Comparison of ENCODE assay signal across 2 fruit fly cellular contexts in the genomic region with DNA sequence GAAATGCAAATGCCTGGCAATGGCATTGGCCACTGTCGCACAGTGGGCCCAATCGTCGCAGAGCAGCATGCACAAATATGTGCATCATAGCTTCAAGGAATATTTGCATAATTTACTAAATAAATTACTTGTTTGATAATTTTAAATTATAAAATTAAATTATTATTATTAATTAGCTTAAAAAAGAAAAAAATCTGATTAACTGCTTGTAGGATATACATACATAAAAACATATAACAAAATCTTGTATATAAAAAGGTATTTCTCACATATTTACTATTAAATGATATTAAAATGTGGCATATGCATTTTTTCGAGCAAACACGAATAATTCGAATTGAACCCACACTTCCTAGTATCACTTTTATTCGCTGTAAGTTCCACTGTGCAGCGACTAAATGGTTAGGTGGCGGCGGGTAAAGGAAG.
A peak's percentile ranks its signal among the peaks of the same experiment; 100 is the strongest.
TF ChIP-seq lines count a peak whose summit lies in the region.

No protein-coding gene starts in this region.

TF ChIP-seq in whole organism, embryonic, 481 proteins besides CTCF, POLR2A, EP300 and RAD21 (continued from another document and continues in another):
- TF ChIP-seq repo (GFP tag; optimal IDR thresholded peaks at IDR 0.05; lab: Kevin White, UChicago) = no peak
- no peak for TF ChIP-seq Fer2 (tag; optimal IDR thresholded peaks at IDR 0.05; lab: Kevin White, UChicago)
- TF ChIP-seq Dref (GFP tag; IDR thresholded peaks at IDR 0.05; lab: Robert Waterston, UW) = no peak
- no peak for TF ChIP-seq CkIIα-i1 (GFP tag; IDR thresholded peaks at IDR 0.05; lab: Robert Waterston, UW)
- TF ChIP-seq run (tag; optimal IDR thresholded peaks at IDR 0.05; lab: Kevin White, UChicago) = no peak
- peak; percentile 70 for TF ChIP-seq CG7556 (GFP tag; optimal IDR thresholded peaks at IDR 0.05; lab: Kevin White, UChicago)
- no peak for TF ChIP-seq Gsc (GFP tag; IDR thresholded peaks at IDR 0.05; lab: Robert Waterston, UW)
- TF ChIP-seq usp (GFP tag; optimal IDR thresholded peaks at IDR 0.05; lab: Kevin White, UChicago) = no peak
- TF ChIP-seq CG11695 (GFP tag; IDR thresholded peaks at IDR 0.05; lab: Robert Waterston, UW) = no peak
- TF ChIP-seq CG31388 (GFP tag; optimal IDR thresholded peaks at IDR 0.05; lab: Kevin White, UChicago) = no peak
- TF ChIP-seq yki (optimal IDR thresholded peaks at IDR 0.05; lab: Kevin White, UChicago) = no peak
- no peak for TF ChIP-seq Ravus (GFP tag; IDR thresholded peaks at IDR 0.05; lab: Robert Waterston, UW)
- no peak for TF ChIP-seq hth (optimal IDR thresholded peaks at IDR 0.05; lab: Kevin White, UChicago)
- TF ChIP-seq phol (tag; optimal IDR thresholded peaks at IDR 0.05; lab: Kevin White, UChicago) = peak; percentile 76
- peak; percentile 68 for TF ChIP-seq CG4707 (GFP tag; optimal IDR thresholded peaks at IDR 0.05; lab: Kevin White, UChicago)
- no peak for TF ChIP-seq CG6683 (GFP tag; optimal IDR thresholded peaks at IDR 0.05; lab: Kevin White, UChicago)
- no peak for TF ChIP-seq C15 (GFP tag; IDR thresholded peaks at IDR 0.05; lab: Robert Waterston, UW)
- TF ChIP-seq CG14441 (GFP tag; IDR thresholded peaks at IDR 0.05; lab: Robert Waterston, UW) = no peak; the same call in 1 of the 2 replicates
- TF ChIP-seq PHDP (tag; optimal IDR thresholded peaks at IDR 0.05; lab: Kevin White, UChicago) = peak; percentile 40
- no peak for TF ChIP-seq CG3163 (GFP tag; optimal IDR thresholded peaks at IDR 0.05; lab: Kevin White, UChicago)
- TF ChIP-seq CG2678 (tag; optimal IDR thresholded peaks at IDR 0.05; lab: Kevin White, UChicago) = peak; percentile 74
- no peak for TF ChIP-seq gt (GFP tag; IDR thresholded peaks at IDR 0.05; lab: Robert Waterston, UW)
- TF ChIP-seq CG5180 (GFP tag; optimal IDR thresholded peaks at IDR 0.05; lab: Kevin White, UChicago) = peak; percentile 11
- no peak for TF ChIP-seq CG15073 (GFP tag; optimal IDR thresholded peaks at IDR 0.05; lab: Kevin White, UChicago)
- TF ChIP-seq amos (GFP tag; IDR thresholded peaks at IDR 0.05; lab: Robert Waterston, UW; ENCODE audit: partially characterized antibody) = no peak
- peak; percentile 38; the same call in 2 of the 3 replicates for TF ChIP-seq croc (GFP tag; conservative IDR thresholded peaks at IDR 0.05; lab: Robert Waterston, UW)
- TF ChIP-seq otp (GFP tag; IDR thresholded peaks at IDR 0.05; lab: Robert Waterston, UW) = no peak
- TF ChIP-seq CG3065 (GFP tag; optimal IDR thresholded peaks at IDR 0.05; lab: Kevin White, UChicago) = no peak
- TF ChIP-seq hkb (optimal IDR thresholded peaks at IDR 0.05; lab: Kevin White, UChicago) = no peak
- TF ChIP-seq hkb (GFP tag; IDR thresholded peaks at IDR 0.05; lab: Robert Waterston, UW) = 0 out of 2 replicates have a peak, but pooled peaks have one; percentile 49
- peak; percentile 28 for TF ChIP-seq CG12659 (GFP tag; optimal IDR thresholded peaks at IDR 0.05; lab: Kevin White, UChicago)
- peak; percentile 29 for TF ChIP-seq CG15696 (tag; optimal IDR thresholded peaks at IDR 0.05; lab: Kevin White, UChicago)
- TF ChIP-seq CG18599 (GFP tag; optimal IDR thresholded peaks at IDR 0.05; lab: Kevin White, UChicago) = no peak
- TF ChIP-seq CG11696 (GFP tag; IDR thresholded peaks at IDR 0.05; lab: Robert Waterston, UW) = no peak
- TF ChIP-seq crol (GFP tag; IDR thresholded peaks at IDR 0.05; lab: Robert Waterston, UW) = no peak
- no peak for TF ChIP-seq tx (GFP tag; optimal IDR thresholded peaks at IDR 0.05; lab: Kevin White, UChicago)
- no peak for TF ChIP-seq jing (GFP tag; optimal IDR thresholded peaks at IDR 0.05; lab: Kevin White, UChicago)
- TF ChIP-seq twi (tag; optimal IDR thresholded peaks at IDR 0.05; lab: Kevin White, UChicago) = no peak
- TF ChIP-seq nmo (GFP tag; optimal IDR thresholded peaks at IDR 0.05; lab: Kevin White, UChicago) = peak; percentile 81
- TF ChIP-seq CG17186 (GFP tag; optimal IDR thresholded peaks at IDR 0.05; lab: Kevin White, UChicago) = no peak
- no peak for TF ChIP-seq scrt (GFP tag; optimal IDR thresholded peaks at IDR 0.05; lab: Kevin White, UChicago)
- TF ChIP-seq Lpt (GFP tag; optimal IDR thresholded peaks at IDR 0.05; lab: Kevin White, UChicago) = no peak
- peak; percentile 37 for TF ChIP-seq Fer1 (GFP tag; optimal IDR thresholded peaks at IDR 0.05; lab: Kevin White, UChicago)
- TF ChIP-seq crc (GFP tag; optimal IDR thresholded peaks at IDR 0.05; lab: Kevin White, UChicago) = no peak
- no peak for TF ChIP-seq gcm2 (GFP tag; optimal IDR thresholded peaks at IDR 0.05; lab: Kevin White, UChicago)
- TF ChIP-seq CG14965 (GFP tag; optimal IDR thresholded peaks at IDR 0.05; lab: Kevin White, UChicago; ENCODE audit: borderline replicate concordance) = no peak
- TF ChIP-seq cas (GFP tag; IDR thresholded peaks at IDR 0.05; lab: Robert Waterston, UW) = no peak
- no peak for TF ChIP-seq CG18476 (GFP tag; optimal IDR thresholded peaks at IDR 0.05; lab: Kevin White, UChicago)
- TF ChIP-seq dmrt11E (tag; optimal IDR thresholded peaks at IDR 0.05; lab: Kevin White, UChicago) = peak; percentile 45
- TF ChIP-seq D (optimal IDR thresholded peaks at IDR 0.05; lab: Kevin White, UChicago) = no peak
- TF ChIP-seq D (GFP tag; optimal IDR thresholded peaks at IDR 0.05; lab: Kevin White, UChicago) = peak; percentile 49
- 0 out of 3 replicates have a peak, but pooled peaks have one; percentile 41 for TF ChIP-seq Optix (GFP tag; IDR thresholded peaks at IDR 0.05; lab: Robert Waterston, UW)
- TF ChIP-seq chm (GFP tag; IDR thresholded peaks at IDR 0.05; lab: Robert Waterston, UW) = peak; percentile 28; the same call in 1 of the 2 replicates
- TF ChIP-seq pros (GFP tag; optimal IDR thresholded peaks at IDR 0.05; lab: Kevin White, UChicago) = no peak
- TF ChIP-seq CG30431 (GFP tag; optimal IDR thresholded peaks at IDR 0.05; lab: Kevin White, UChicago) = peak; percentile 28
- peak; percentile 56 for TF ChIP-seq CG17829 (tag; optimal IDR thresholded peaks at IDR 0.05; lab: Kevin White, UChicago)
- peak; percentile 9 for TF ChIP-seq Six4 (GFP tag; optimal IDR thresholded peaks at IDR 0.05; lab: Kevin White, UChicago)
- peak; percentile 57 for TF ChIP-seq tap (tag; optimal IDR thresholded peaks at IDR 0.05; lab: Kevin White, UChicago)
- peak; percentile 7 for TF ChIP-seq trem (tag; optimal IDR thresholded peaks at IDR 0.05; lab: Kevin White, UChicago)
- peak; percentile 41 for TF ChIP-seq CG2875 (GFP tag; optimal IDR thresholded peaks at IDR 0.05; lab: Kevin White, UChicago)
- TF ChIP-seq Aef1 (GFP tag; IDR thresholded peaks at IDR 0.05; lab: Robert Waterston, UW) = peak; percentile 24; the same call in 1 of the 3 replicates
- peak; percentile 9 for TF ChIP-seq CG1529 (GFP tag; optimal IDR thresholded peaks at IDR 0.05; lab: Kevin White, UChicago)
- TF ChIP-seq lilli (GFP tag; optimal IDR thresholded peaks at IDR 0.05; lab: Kevin White, UChicago) = no peak
- TF ChIP-seq pb (GFP tag; optimal IDR thresholded peaks at IDR 0.05; lab: Kevin White, UChicago) = no peak
- no peak for TF ChIP-seq CG13123 (GFP tag; optimal IDR thresholded peaks at IDR 0.05; lab: Kevin White, UChicago)

TF ChIP-seq in whole organism, prepupa, 60 proteins besides CTCF, POLR2A, EP300 and RAD21 (continued from another document):
- TF ChIP-seq CG6276 (GFP tag; optimal IDR thresholded peaks at IDR 0.05; lab: Kevin White, UChicago) (peak; percentile 47), CG34406 (GFP tag; optimal IDR thresholded peaks at IDR 0.05; lab: Kevin White, UChicago) (no peak), achi (GFP tag; optimal IDR thresholded peaks at IDR 0.05; lab: Kevin White, UChicago) (peak; percentile 23), CG16779 (tag; optimal IDR thresholded peaks at IDR 0.05; lab: Kevin White, UChicago) (no peak), CG15336 (GFP tag; IDR thresholded peaks at IDR 0.05; lab: Robert Waterston, UW) (peak; percentile 54), dsx (GFP tag; optimal IDR thresholded peaks at IDR 0.05; lab: Kevin White, UChicago; ENCODE audit: poor library complexity, severe bottlenecking) (no peak), fkh (GFP tag; optimal IDR thresholded peaks at IDR 0.05; lab: Kevin White, UChicago) (no peak), CG11902 (GFP tag; optimal IDR thresholded peaks at IDR 0.05; lab: Kevin White, UChicago) (no peak), Blimp-1 (GFP tag; optimal IDR thresholded peaks at IDR 0.05; lab: Kevin White, UChicago) (no peak), CG4318 (GFP tag; optimal IDR thresholded peaks at IDR 0.05; lab: Kevin White, UChicago) (peak; percentile 60), CG8119 (GFP tag; IDR thresholded peaks at IDR 0.05; lab: Robert Waterston, UW) (peak; percentile 48; the same call in 2 of the 3 replicates), net (GFP tag; optimal IDR thresholded peaks at IDR 0.05; lab: Kevin White, UChicago) (no peak), ss (GFP tag; optimal IDR thresholded peaks at IDR 0.05; lab: Kevin White, UChicago) (no peak), dac (GFP tag; optimal IDR thresholded peaks at IDR 0.05; lab: Kevin White, UChicago) (no peak), Lpt (GFP tag; optimal IDR thresholded peaks at IDR 0.05; lab: Kevin White, UChicago) (peak; percentile 5), eg (GFP tag; IDR thresholded peaks at IDR 0.05; lab: Robert Waterston, UW) (0 out of 3 replicates have a peak, but pooled peaks have one; percentile 27), cyc (GFP tag; optimal IDR thresholded peaks at IDR 0.05; lab: Kevin White, UChicago) (no peak), Sox102F (GFP tag; optimal IDR thresholded peaks at IDR 0.05; lab: Kevin White, UChicago) (no peak), Sox15 (GFP tag; optimal IDR thresholded peaks at IDR 0.05; lab: Kevin White, UChicago) (no peak), Smox (GFP tag; optimal IDR thresholded peaks at IDR 0.05; lab: Kevin White, UChicago) (no peak), CG6808 (GFP tag; optimal IDR thresholded peaks at IDR 0.05; lab: Kevin White, UChicago) (no peak), lz (GFP tag; optimal IDR thresholded peaks at IDR 0.05; lab: Kevin White, UChicago) (no peak), topi (GFP tag; optimal IDR thresholded peaks at IDR 0.05; lab: Kevin White, UChicago) (no peak), Eip75B (GFP tag; optimal IDR thresholded peaks at IDR 0.05; lab: Kevin White, UChicago) (no peak), Eip93F (GFP tag; optimal IDR thresholded peaks at IDR 0.05; lab: Kevin White, UChicago) (no peak), CG32006 (GFP tag; optimal IDR thresholded peaks at IDR 0.05; lab: Kevin White, UChicago) (peak; percentile 81), CG3032 (tag; optimal IDR thresholded peaks at IDR 0.05; lab: Kevin White, UChicago) (no peak), salr (GFP tag; optimal IDR thresholded peaks at IDR 0.05; lab: Kevin White, UChicago) (peak in 1 of 2 experiments; percentile 13)
TF ChIP-seq in whole organism, prepupa: peak in this region for 17.
